Fruit fly (Drosophila melanogaster) whole organism, embryonic: ENCODE measurements around the gene mus201.
A peak's percentile ranks its signal among the peaks of the same experiment; 100 is the strongest.

ENCODE experiments used
- BEAF-32 ChIP-seq: fragments of 200-800 bp; sonication (Bioruptor generic); optimal IDR thresholded peaks from 3 replicates; lab custom pipeline; 2017; ENCODE audit warnings: missing biosample characterization, missing genetic modification characterization, mild to moderate bottlenecking, moderate library complexity, missing genetic modification reagents
- CG10209 ChIP-seq: fragments of 200-800 bp; sonication (Bioruptor generic); optimal IDR thresholded peaks from 3 replicates; lab custom pipeline; 2017; ENCODE audit warnings: missing biosample characterization, mild to moderate bottlenecking, missing genetic modification characterization, missing genetic modification reagents
- CG10462 ChIP-seq: fragments of 200-800 bp; sonication (Bioruptor generic); optimal IDR thresholded peaks from 2 replicates; lab custom pipeline; 2016; ENCODE audit warnings: missing biosample characterization, missing genetic modification characterization
- CG10959 ChIP-seq: fragments of 200-800 bp; sonication (Bioruptor generic); IDR thresholded peaks from 2 replicates; pipeline ENCODE4 v1.3.6; 2022; ENCODE audit warnings: missing biosample characterization, missing genetic modification characterization
- CG11695 ChIP-seq: fragments of 200-800 bp; sonication (Bioruptor generic); IDR thresholded peaks from 3 replicates; pipeline ENCODE4 v1.3.6; 2022; ENCODE audit warnings: missing biosample characterization, missing genetic modification characterization
- CG12104 ChIP-seq: fragments of 200-800 bp; sonication (Bioruptor generic); optimal IDR thresholded peaks from 3 replicates; lab custom pipeline; 2016; ENCODE audit warnings: missing biosample characterization, missing genetic modification characterization
- CG13123 ChIP-seq: fragments of 200-800 bp; sonication (Bioruptor generic); optimal IDR thresholded peaks from 2 replicates; lab custom pipeline; 2016; ENCODE audit warnings: missing biosample characterization, missing genetic modification characterization
- CG16813 ChIP-seq: fragments of 200-800 bp; sonication (Bioruptor generic); IDR thresholded peaks from 3 replicates; pipeline ENCODE4 v1.3.6; 2022; ENCODE audit warnings: missing biosample characterization, missing genetic modification characterization; ENCODE audit not compliant: partially characterized antibody
- CG17186 ChIP-seq: fragments of 200-800 bp; sonication (Bioruptor generic); optimal IDR thresholded peaks from 3 replicates; lab custom pipeline; 2017; ENCODE audit warnings: missing biosample characterization, missing genetic modification reagents, missing genetic modification characterization
- CG2875 ChIP-seq: fragments of 200-800 bp; sonication (Bioruptor generic); optimal IDR thresholded peaks from 2 replicates; lab custom pipeline; 2017; ENCODE audit warnings: missing biosample characterization, mild to moderate bottlenecking, missing genetic modification characterization, missing genetic modification reagents
- CG32772 ChIP-seq: fragments of 200-800 bp; sonication (Bioruptor generic); IDR thresholded peaks from 2 replicates; pipeline ENCODE4 v1.3.6; 2022; ENCODE audit warnings: missing biosample characterization, missing genetic modification characterization
- CG33213 ChIP-seq: fragments of 200-800 bp; sonication (Bioruptor generic); optimal IDR thresholded peaks from 3 replicates; lab custom pipeline; 2016; ENCODE audit warnings: missing biosample characterization, missing genetic modification characterization
- CG3995 ChIP-seq: fragments of 200-800 bp; sonication (Bioruptor generic); optimal IDR thresholded peaks from 3 replicates; lab custom pipeline; 2016; ENCODE audit warnings: missing biosample characterization, missing genetic modification characterization
- CG4360 ChIP-seq: fragments of 200-800 bp; sonication (Bioruptor generic); IDR thresholded peaks from 2 replicates; pipeline ENCODE4 v1.3.6; 2022; ENCODE audit warnings: missing biosample characterization, missing genetic modification characterization
- CG4617 ChIP-seq: fragments of 200-800 bp; sonication (Bioruptor generic); optimal IDR thresholded peaks from 3 replicates; lab custom pipeline; 2016; ENCODE audit warnings: missing biosample characterization, missing genetic modification characterization, borderline replicate concordance
- CG5180 ChIP-seq: fragments of 200-800 bp; sonication (Bioruptor generic); optimal IDR thresholded peaks from 3 replicates; lab custom pipeline; 2017; ENCODE audit warnings: missing biosample characterization, missing genetic modification characterization, mild to moderate bottlenecking, moderate library complexity, missing genetic modification reagents
- Camta ChIP-seq: fragments of 200-800 bp; sonication (Bioruptor generic); optimal IDR thresholded peaks from 2 replicates; lab custom pipeline; 2016; ENCODE audit warnings: missing biosample characterization, missing genetic modification characterization
- Chrac-16 ChIP-seq: fragments of 200-800 bp; sonication (Bioruptor generic); optimal IDR thresholded peaks from 3 replicates; lab custom pipeline; 2016; ENCODE audit warnings: missing biosample characterization, missing genetic modification characterization
- CoRest ChIP-seq: fragments of 200-800 bp; sonication (Bioruptor generic); optimal IDR thresholded peaks from 3 replicates; lab custom pipeline; 2018; ENCODE audit warnings: missing biosample characterization, mild to moderate bottlenecking, missing genetic modification characterization, moderate library complexity
- CrebB ChIP-seq: fragments of 200-800 bp; sonication (Bioruptor generic); optimal IDR thresholded peaks from 3 replicates; lab custom pipeline; 2018; ENCODE audit warnings: missing biosample characterization, mild to moderate bottlenecking, missing genetic modification characterization
- D ChIP-seq, 2 experiments: fragments of 200-800 bp in 1 of 2; fragments of >200 bp in 1 of 2; sonication (Bioruptor generic) in 1 of 2; optimal IDR thresholded peaks; 2 replicates in 1 of 2; 3 replicates in 1 of 2; lab custom pipeline; 2017; ENCODE audit warnings: mild to moderate bottlenecking in 1 of 2, missing biosample characterization in 1 of 2, missing genetic modification characterization in 1 of 2, missing genetic modification reagents in 1 of 2
- Ets65A ChIP-seq: fragments of 200-800 bp; sonication (Bioruptor generic); peaks from one replicate; lab custom pipeline; 2016; ENCODE audit warnings: missing biosample characterization, missing genetic modification characterization
- Fer2 ChIP-seq: fragments of 200-800 bp; sonication (Bioruptor generic); optimal IDR thresholded peaks from 2 replicates; lab custom pipeline; 2018; ENCODE audit warnings: missing biosample characterization, mild to moderate bottlenecking, missing genetic modification characterization, moderate library complexity
- Med ChIP-seq: fragments of 200-800 bp; sonication (Bioruptor generic); peaks from one replicate; lab custom pipeline; 2016; ENCODE audit warnings: missing biosample characterization, missing genetic modification characterization, mild to moderate bottlenecking, inconsistent platforms, moderate library complexity
- Meics ChIP-seq: fragments of 200-800 bp; sonication (Bioruptor generic); optimal IDR thresholded peaks from 2 replicates; lab custom pipeline; 2017; ENCODE audit warnings: missing biosample characterization, mild to moderate bottlenecking, missing genetic modification characterization
- Nf-YA ChIP-seq: fragments of 200-800 bp; sonication (Bioruptor generic); IDR thresholded peaks from 2 replicates; pipeline ENCODE4 v1.3.6; 2022; ENCODE audit warnings: missing biosample characterization, missing genetic modification characterization
- Nf-YB ChIP-seq: fragments of 200-800 bp; sonication (Bioruptor generic); optimal IDR thresholded peaks from 3 replicates; lab custom pipeline; 2019; ENCODE audit warnings: missing biosample characterization, mild to moderate bottlenecking, missing genetic modification characterization, moderate library complexity
- Ravus ChIP-seq: fragments of 200-800 bp; sonication (Bioruptor generic); IDR thresholded peaks from 2 replicates; pipeline ENCODE4 v1.3.6; 2022; ENCODE audit warnings: missing biosample characterization, missing genetic modification characterization
- bowl ChIP-seq: fragments of 200-800 bp; sonication (Bioruptor generic); IDR thresholded peaks from 2 replicates; pipeline ENCODE4 v1.3.6; 2022; ENCODE audit warnings: missing biosample characterization, missing genetic modification characterization
- cg ChIP-seq: fragments of 200-800 bp; sonication (Bioruptor generic); optimal IDR thresholded peaks from 3 replicates; lab custom pipeline; 2019; ENCODE audit warnings: missing biosample characterization, mild to moderate bottlenecking, missing genetic modification characterization, moderate library complexity
- cwo ChIP-seq: fragments of 200-800 bp; sonication (Bioruptor generic); optimal IDR thresholded peaks from 3 replicates; lab custom pipeline; 2017; ENCODE audit warnings: missing biosample characterization, missing genetic modification characterization, mild to moderate bottlenecking, moderate library complexity, missing genetic modification reagents
- dati ChIP-seq: fragments of 200-800 bp; sonication (Bioruptor generic); IDR thresholded peaks from 2 replicates; pipeline ENCODE4 v1.3.6; 2022; ENCODE audit warnings: missing biosample characterization, missing genetic modification characterization
- dm ChIP-seq: fragments of 200-800 bp; sonication (Bioruptor generic); optimal IDR thresholded peaks from 3 replicates; lab custom pipeline; 2016; ENCODE audit warnings: missing biosample characterization, missing genetic modification characterization
- emc ChIP-seq: fragments of 200-800 bp; sonication (Bioruptor generic); optimal IDR thresholded peaks from 2 replicates; lab custom pipeline; 2016; ENCODE audit warnings: missing biosample characterization, missing genetic modification characterization
- fu2 ChIP-seq: fragments of 200-800 bp; sonication (Bioruptor generic); optimal IDR thresholded peaks from 2 replicates; lab custom pipeline; 2016; ENCODE audit warnings: missing biosample characterization, missing genetic modification characterization
- hkb ChIP-seq, 2 experiments: fragments of 200-800 bp in 1 of 2; fragments of >200 bp in 1 of 2; sonication (Bioruptor generic) in 1 of 2; IDR thresholded peaks in 1 of 2; optimal IDR thresholded peaks in 1 of 2; 2 replicates each; pipeline versions ENCODE4 v1.3.6 to Lab custom; 2017 to 2022; ENCODE audit warnings: missing biosample characterization in 1 of 2, missing genetic modification characterization in 1 of 2
- ind ChIP-seq: fragments of 200-800 bp; sonication (Bioruptor generic); optimal IDR thresholded peaks from 3 replicates; lab custom pipeline; 2016; ENCODE audit warnings: missing biosample characterization, missing genetic modification characterization
- lmd ChIP-seq: fragments of 200-800 bp; sonication (Bioruptor generic); IDR thresholded peaks from 2 replicates; pipeline ENCODE4 v1.3.6; 2022; ENCODE audit warnings: missing biosample characterization, missing genetic modification characterization
- nmo ChIP-seq: fragments of 200-800 bp; sonication (Bioruptor generic); optimal IDR thresholded peaks from 2 replicates; lab custom pipeline; 2018; ENCODE audit warnings: missing biosample characterization, mild to moderate bottlenecking, missing genetic modification characterization, moderate library complexity
- peb ChIP-seq: fragments of 200-800 bp; sonication (Bioruptor generic); IDR thresholded peaks from 2 replicates; pipeline ENCODE4 v1.3.6; 2022; ENCODE audit warnings: missing biosample characterization, missing genetic modification characterization
- pho ChIP-seq: fragments of 200-800 bp; sonication (Bioruptor generic); optimal IDR thresholded peaks from 2 replicates; lab custom pipeline; 2016; ENCODE audit warnings: missing biosample characterization, missing genetic modification characterization
- sc ChIP-seq, 3 experiments: fragments of >200 bp in 2 of 3; fragments of 200-800 bp in 1 of 3; sonication (Bioruptor generic) in 1 of 3; optimal IDR thresholded peaks; 2 replicates in 2 of 3; 3 replicates in 1 of 3; lab custom pipeline; 2017; ENCODE audit warnings: mild to moderate bottlenecking in 1 of 3, missing biosample characterization in 1 of 3, missing genetic modification characterization in 1 of 3, missing genetic modification reagents in 1 of 3
- schlank ChIP-seq: fragments of 200-800 bp; sonication (Bioruptor generic); optimal IDR thresholded peaks from 2 replicates; lab custom pipeline; 2018; ENCODE audit warnings: missing biosample characterization, mild to moderate bottlenecking, missing genetic modification characterization
- slp2 ChIP-seq: fragments of 200-800 bp; sonication (Bioruptor generic); optimal IDR thresholded peaks from 2 replicates; lab custom pipeline; 2016; ENCODE audit warnings: missing biosample characterization, missing genetic modification characterization
- tio ChIP-seq: fragments of 200-800 bp; sonication (Bioruptor generic); optimal IDR thresholded peaks from 2 replicates; lab custom pipeline; 2017; ENCODE audit warnings: missing biosample characterization, missing genetic modification characterization, inconsistent platforms
- trh ChIP-seq: fragments of 200-800 bp; sonication (Bioruptor generic); optimal IDR thresholded peaks from 2 replicates; lab custom pipeline; 2016; ENCODE audit warnings: missing biosample characterization, missing genetic modification characterization
- zen2 ChIP-seq: fragments of 200-800 bp; sonication (Bioruptor generic); IDR thresholded peaks from 3 replicates; pipeline ENCODE4 v1.3.6; 2022; ENCODE audit warnings: missing biosample characterization, missing genetic modification characterization; ENCODE audit not compliant: partially characterized antibody
- zfh1 ChIP-seq: fragments of 200-800 bp; sonication (Bioruptor generic); IDR thresholded peaks from 3 replicates; pipeline ENCODE4 v1.3.6; 2022; ENCODE audit warnings: missing biosample characterization, missing genetic modification characterization
- zfh2 ChIP-seq: fragments of 200-800 bp; sonication (Bioruptor generic); optimal IDR thresholded peaks from 2 replicates; lab custom pipeline; 2016; ENCODE audit warnings: missing biosample characterization, missing genetic modification characterization

Gene mus201

DNA sequence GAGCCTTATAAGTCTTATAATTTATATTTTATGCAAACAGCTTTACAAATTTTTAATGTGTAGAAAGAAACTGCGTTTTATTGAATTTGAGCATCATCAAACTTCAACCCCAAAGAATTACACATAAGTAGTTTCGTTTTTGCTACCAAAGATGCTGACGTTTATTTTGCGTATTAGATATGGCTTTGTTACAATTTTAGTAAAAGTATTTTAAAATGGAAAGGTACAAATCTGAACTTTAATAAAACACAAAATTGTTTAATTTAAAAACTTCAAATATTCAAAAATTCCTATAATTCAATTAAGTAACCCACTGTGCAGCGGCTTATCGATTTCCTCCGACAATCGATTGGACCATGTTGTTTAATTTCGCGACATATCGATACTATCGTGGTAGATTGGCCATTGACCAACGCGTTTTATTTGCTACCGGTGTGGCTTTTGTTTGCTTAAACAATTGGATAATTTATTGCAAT lies 26.2 kb downstream of the mus201 start, which contains the start of gene prg (continued):
- TF ChIP-seq D (optimal IDR thresholded peaks at IDR 0.05; lab: Kevin White, UChicago): no peak
- peak; percentile 17 for TF ChIP-seq D (GFP tag; optimal IDR thresholded peaks at IDR 0.05; lab: Kevin White, UChicago)
- TF ChIP-seq pho (GFP tag; lab: Kevin White, UChicago): peak; percentile 78
- peak; percentile 43 for TF ChIP-seq CrebB (tag; lab: Kevin White, UChicago)
- peak; percentile 74 for TF ChIP-seq CoRest (tag; lab: Kevin White, UChicago)
- no peak for TF ChIP-seq CG17186
- peak; percentile 95 for TF ChIP-seq Ets65A (GFP tag; lab: Kevin White, UChicago)
- TF ChIP-seq cg (GFP tag; lab: Kevin White, UChicago): no peak
- TF ChIP-seq peb (GFP tag; lab: Robert Waterston, UW): no peak
- TF ChIP-seq CG4360 (GFP tag; lab: Robert Waterston, UW): no peak
- TF ChIP-seq fu2: peak; percentile 79
- TF ChIP-seq cwo (GFP tag; lab: Kevin White, UChicago): peak; percentile 50
- TF ChIP-seq CG5180 (GFP tag; lab: Kevin White, UChicago): peak; percentile 57
- TF ChIP-seq CG11695: peak; percentile 53; the same call in 2 of the 3 replicates
- peak; percentile 81 for TF ChIP-seq dm (GFP tag; lab: Kevin White, UChicago)
- no peak; the same call in 1 of the 2 replicates for TF ChIP-seq bowl (GFP tag; lab: Robert Waterston, UW)
- TF ChIP-seq BEAF-32 (GFP tag; lab: Kevin White, UChicago): peak; percentile 88
- peak; percentile 55 for TF ChIP-seq CG13123 (GFP tag; lab: Kevin White, UChicago)
- TF ChIP-seq emc (GFP tag; lab: Kevin White, UChicago): no peak
- TF ChIP-seq CG10209 (GFP tag; lab: Kevin White, UChicago): peak; percentile 43
- peak; percentile 94 for TF ChIP-seq Med (GFP tag; lab: Kevin White, UChicago)
- peak; percentile 46 for TF ChIP-seq CG33213 (GFP tag; lab: Kevin White, UChicago)
- no peak for TF ChIP-seq schlank (tag; lab: Kevin White, UChicago)
- TF ChIP-seq zfh2 (GFP tag; lab: Kevin White, UChicago): peak; percentile 54
- peak; percentile 34 for TF ChIP-seq CG10462 (GFP tag; lab: Kevin White, UChicago)
- TF ChIP-seq Fer2: peak; percentile 24
- peak; percentile 26; the same call in 1 of the 2 replicates for TF ChIP-seq lmd (GFP tag; lab: Robert Waterston, UW)
- peak; percentile 63 for TF ChIP-seq CG12104 (GFP tag; lab: Kevin White, UChicago)
- TF ChIP-seq Meics (GFP tag; lab: Kevin White, UChicago): peak; percentile 70
- TF ChIP-seq hkb (optimal IDR thresholded peaks at IDR 0.05; lab: Kevin White, UChicago): no peak
- peak; percentile 79 for TF ChIP-seq hkb (GFP tag; IDR thresholded peaks at IDR 0.05; lab: Robert Waterston, UW)
- TF ChIP-seq CG3995 (GFP tag; lab: Kevin White, UChicago): peak; percentile 48
- TF ChIP-seq zen2 (GFP tag; lab: Robert Waterston, UW): peak; percentile 98
- TF ChIP-seq Chrac-16: peak; percentile 47
- TF ChIP-seq ind: peak; percentile 43
- peak; percentile 28 for TF ChIP-seq tio (GFP tag; lab: Kevin White, UChicago)
- peak; percentile 57 for TF ChIP-seq CG4617
- peak; percentile 95 for TF ChIP-seq CG16813 (GFP tag; lab: Robert Waterston, UW)
- peak; percentile 16; the same call in 1 of the 3 replicates for TF ChIP-seq zfh1 (GFP tag; lab: Robert Waterston, UW)
- TF ChIP-seq slp2: peak; percentile 28
- no peak for TF ChIP-seq CG32772 (GFP tag; lab: Robert Waterston, UW)
- TF ChIP-seq dati (GFP tag; lab: Robert Waterston, UW): no peak
- TF ChIP-seq Nf-YB (GFP tag; lab: Kevin White, UChicago): peak; percentile 38
- peak; percentile 66 for TF ChIP-seq nmo (GFP tag; lab: Kevin White, UChicago)
- TF ChIP-seq Ravus: no peak
- no peak for TF ChIP-seq trh (GFP tag; lab: Kevin White, UChicago)
- TF ChIP-seq CG10959 (GFP tag; lab: Robert Waterston, UW): no peak
- TF ChIP-seq sc (optimal IDR thresholded peaks at IDR 0.05; lab: Kevin White, UChicago): no peak
- TF ChIP-seq sc (GFP tag; optimal IDR thresholded peaks at IDR 0.05; lab: Kevin White, UChicago): peak; percentile 24
- no peak for TF ChIP-seq Nf-YA (GFP tag; lab: Robert Waterston, UW)
- TF ChIP-seq Camta (GFP tag; lab: Kevin White, UChicago): peak; percentile 62
- no peak for TF ChIP-seq CG2875 (GFP tag; lab: Kevin White, UChicago)
